Worm (Caenorhabditis elegans): ENCODE results near the gene rme-1.
A peak's percentile ranks its signal among the peaks of the same experiment; 100 is the strongest.

rme-1 gene

ce11 chrV:6214465-6214864 is 5.8 kb downstream of the rme-1 start:
- TF ChIP-seq nhr-10 (tag; optimal IDR thresholded peaks at IDR 0.05) (no peak), nhr-237 (tag; optimal IDR thresholded peaks at IDR 0.05) (no peak), crh-2 (tag; optimal IDR thresholded peaks at IDR 0.05) (no peak), dmd-4 (tag; optimal IDR thresholded peaks at IDR 0.05) (no peak), nhr-77 (tag; optimal IDR thresholded peaks at IDR 0.05) (no peak), gmeb-1 (tag; optimal IDR thresholded peaks at IDR 0.05) (no peak), ZK546.5 (tag; optimal IDR thresholded peaks at IDR 0.05) (no peak), C34F6.9 (tag; optimal IDR thresholded peaks at IDR 0.05) (no peak), lin-11 (tag; optimal IDR thresholded peaks at IDR 0.05) (no peak), unc-55 (GFP tag; optimal IDR thresholded peaks at IDR 0.05) (no peak), ztf-4 (tag; optimal IDR thresholded peaks at IDR 0.05) (no peak), snpc-4 (tag; optimal IDR thresholded peaks at IDR 0.05) (no peak), alr-1 (tag; optimal IDR thresholded peaks at IDR 0.05) (no peak), lin-13 (GFP tag; optimal IDR thresholded peaks at IDR 0.05) (no peak), sma-3 (GFP tag; optimal IDR thresholded peaks at IDR 0.05) (no peak), blmp-1 (tag; optimal IDR thresholded peaks at IDR 0.05; ENCODE audit: insufficient read depth) (no peak), ama-1 (optimal IDR thresholded peaks at IDR 0.05) (no peak), nhr-12 (tag; optimal IDR thresholded peaks at IDR 0.05) (no peak)

ce11 chrV:6217142-6217541 is 8.5 kb downstream of the rme-1 start:
- TF ChIP-seq nhr-10 (tag; optimal IDR thresholded peaks at IDR 0.05) = no peak
- peak; percentile 5 for TF ChIP-seq sma-9 (GFP tag; optimal IDR thresholded peaks at IDR 0.05)
- no peak for TF ChIP-seq sma-9 (tag; optimal IDR thresholded peaks at IDR 0.05)

- TF ChIP-seq nhr-6 (tag; optimal IDR thresholded peaks at IDR 0.05) (no peak), ceh-16 (tag; optimal IDR thresholded peaks at IDR 0.05) (no peak), elt-1 (tag; optimal IDR thresholded peaks at IDR 0.05) (no peak), C34F6.9 (tag; optimal IDR thresholded peaks at IDR 0.05) (no peak), snpc-4 (tag; optimal IDR thresholded peaks at IDR 0.05) (no peak), nhr-21 (tag; optimal IDR thresholded peaks at IDR 0.05) (no peak), ztf-11 (tag; optimal IDR thresholded peaks at IDR 0.05) (no peak), sem-4 (tag; optimal IDR thresholded peaks at IDR 0.05) (no peak), unc-39 (tag; optimal IDR thresholded peaks at IDR 0.05) (no peak), lin-39 (tag; optimal IDR thresholded peaks at IDR 0.05) (no peak), sma-3 (GFP tag; optimal IDR thresholded peaks at IDR 0.05) (no peak)
Measured at ce11 chrV:6217834-6218233, 9.1 kb downstream of the rme-1 start, which contains the start of gene str-206. str-206 (plus strand) TSS chrV:6218134.

ce11 chrV:6220752-6221151 is 12.1 kb downstream of the rme-1 start:
- no peak for TF ChIP-seq ztf-1 (GFP tag; conservative IDR thresholded peaks at IDR 0.05)
- TF ChIP-seq mdl-1 (tag; optimal IDR thresholded peaks at IDR 0.05) = no peak
- TF ChIP-seq nhr-21 (tag; optimal IDR thresholded peaks at IDR 0.05) = peak; percentile 46
- TF ChIP-seq mbf-1 (tag; optimal IDR thresholded peaks at IDR 0.05) = no peak
- TF ChIP-seq lin-39 (tag; optimal IDR thresholded peaks at IDR 0.05) = no peak
- no peak for TF ChIP-seq ztf-11 (tag; optimal IDR thresholded peaks at IDR 0.05)
- TF ChIP-seq dmd-4 (tag; optimal IDR thresholded peaks at IDR 0.05) = peak; percentile 7
- no peak for TF ChIP-seq alr-1 (tag; optimal IDR thresholded peaks at IDR 0.05)
- peak; percentile 29 for TF ChIP-seq ama-1 (optimal IDR thresholded peaks at IDR 0.05)
- TF ChIP-seq ceh-16 (tag; optimal IDR thresholded peaks at IDR 0.05) = no peak
- peak; percentile 25 for TF ChIP-seq sma-3 (GFP tag; optimal IDR thresholded peaks at IDR 0.05)
- no peak for TF ChIP-seq egl-27 (tag; optimal IDR thresholded peaks at IDR 0.05)
- no peak for TF ChIP-seq zag-1 (tag; optimal IDR thresholded peaks at IDR 0.05)

ce11 chrV:6221292-6221691 is 12.6 kb downstream of the rme-1 start:
- peak; percentile 10 for TF ChIP-seq crh-2 (tag; optimal IDR thresholded peaks at IDR 0.05)
- no peak for TF ChIP-seq mdl-1 (tag; optimal IDR thresholded peaks at IDR 0.05)
- peak; percentile 30 for TF ChIP-seq ama-1 (optimal IDR thresholded peaks at IDR 0.05)
- peak; percentile 5 for TF ChIP-seq nhr-6 (tag; optimal IDR thresholded peaks at IDR 0.05)

- 0 out of 2 replicates have a peak, but pooled peaks have one; percentile 73 for TF ChIP-seq ztf-1 (GFP tag; conservative IDR thresholded peaks at IDR 0.05)
- TF ChIP-seq egl-27 (tag; optimal IDR thresholded peaks at IDR 0.05) = no peak
- TF ChIP-seq nhr-25 (tag; optimal IDR thresholded peaks at IDR 0.05) = peak; percentile 27
- TF ChIP-seq blmp-1 (tag; optimal IDR thresholded peaks at IDR 0.05; ENCODE audit: insufficient read depth) = no peak
Measured at ce11 chrV:6222171-6222733, 13.6 kb downstream of the rme-1 start.
